Worm (Caenorhabditis elegans): ENCODE data around the gene kcmf-1.
A peak's percentile ranks its signal among the peaks of the same experiment; 100 is the strongest.

kcmf-1 gene

ce11 chrIII:7823285-7823684 is 5.9 kb upstream of the kcmf-1 start:
- TF ChIP-seq cog-1 (tag; optimal IDR thresholded peaks at IDR 0.05) = no peak
- TF ChIP-seq tab-1 (GFP tag; IDR thresholded peaks at IDR 0.05) = no peak
- no peak for TF ChIP-seq ref-1 (GFP tag; conservative IDR thresholded peaks at IDR 0.05)
- TF ChIP-seq T22C8.4 (GFP tag; IDR thresholded peaks at IDR 0.05) = no peak
- no peak for TF ChIP-seq flt-1 (GFP tag; IDR thresholded peaks at IDR 0.05)
- TF ChIP-seq ztf-23 (GFP tag; IDR thresholded peaks at IDR 0.05) = no peak
- no peak for TF ChIP-seq klf-2 (GFP tag; conservative IDR thresholded peaks at IDR 0.05)
- TF ChIP-seq ztf-29 (GFP tag; IDR thresholded peaks at IDR 0.05) = no peak
- no peak for TF ChIP-seq med-1 (GFP tag; optimal IDR thresholded peaks at IDR 0.05; ENCODE audit: insufficient read depth)

- no peak for TF ChIP-seq T22C8.4 (GFP tag; IDR thresholded peaks at IDR 0.05)
- peak; percentile 56; the same call in 1 of the 2 replicates for TF ChIP-seq flt-1 (GFP tag; IDR thresholded peaks at IDR 0.05)
Observed at ce11 chrIII:7824041-7824440, 5.2 kb upstream of the kcmf-1 start.

- TF ChIP-seq ref-1 (GFP tag; conservative IDR thresholded peaks at IDR 0.05) (no peak), cog-1 (tag; optimal IDR thresholded peaks at IDR 0.05) (no peak)
Observed at ce11 chrIII:7832473-7832872, 3.3 kb downstream of the kcmf-1 start.

ce11 chrIII:7834848-7835247 is 5.6 kb downstream of the kcmf-1 start:
- no peak for TF ChIP-seq tab-1 (GFP tag; IDR thresholded peaks at IDR 0.05)
- no peak for TF ChIP-seq cog-1 (tag; optimal IDR thresholded peaks at IDR 0.05)

- no peak for TF ChIP-seq ztf-23 (GFP tag; IDR thresholded peaks at IDR 0.05)
- TF ChIP-seq tab-1 (GFP tag; IDR thresholded peaks at IDR 0.05) = no peak
- TF ChIP-seq ref-1 (GFP tag; conservative IDR thresholded peaks at IDR 0.05) = no peak
- no peak for TF ChIP-seq flt-1 (GFP tag; IDR thresholded peaks at IDR 0.05)
- no peak for TF ChIP-seq T22C8.4 (GFP tag; IDR thresholded peaks at IDR 0.05)
Observed at ce11 chrIII:7835684-7836083, 6.5 kb downstream of the kcmf-1 start.

- TF ChIP-seq med-1 (GFP tag; optimal IDR thresholded peaks at IDR 0.05; ENCODE audit: insufficient read depth) = no peak
- TF ChIP-seq ztf-23 (GFP tag; IDR thresholded peaks at IDR 0.05) = no peak
- TF ChIP-seq ztf-29 (GFP tag; IDR thresholded peaks at IDR 0.05) = no peak
- no peak for TF ChIP-seq ref-1 (GFP tag; conservative IDR thresholded peaks at IDR 0.05)
- no peak for TF ChIP-seq T22C8.4 (GFP tag; IDR thresholded peaks at IDR 0.05)
Observed at ce11 chrIII:7837567-7837966, 8.4 kb downstream of the kcmf-1 start.

ce11 chrIII:7838907-7839642 is 9.9 kb downstream of the kcmf-1 start, which contains the start of gene ceh-23:
TSS of gene ceh-23 (plus strand) at chrIII:7839592.
- TF ChIP-seq ztf-23 (GFP tag; IDR thresholded peaks at IDR 0.05) = no peak
- no peak for TF ChIP-seq flt-1 (GFP tag; IDR thresholded peaks at IDR 0.05)
- no peak for TF ChIP-seq T22C8.4 (GFP tag; IDR thresholded peaks at IDR 0.05)
- no peak for TF ChIP-seq klf-2 (GFP tag; conservative IDR thresholded peaks at IDR 0.05)
- no peak for TF ChIP-seq ztf-29 (GFP tag; IDR thresholded peaks at IDR 0.05)
- no peak for TF ChIP-seq cog-1 (tag; optimal IDR thresholded peaks at IDR 0.05)
- no peak for TF ChIP-seq tab-1 (GFP tag; IDR thresholded peaks at IDR 0.05)
- no peak for TF ChIP-seq ref-1 (GFP tag; conservative IDR thresholded peaks at IDR 0.05)
- TF ChIP-seq med-1 (GFP tag; optimal IDR thresholded peaks at IDR 0.05; ENCODE audit: insufficient read depth) = no peak

ce11 chrIII:7843536-7843935 is 14.3 kb downstream of the kcmf-1 start, which contains the start of gene ZK652.8:
TSS of gene ZK652.8 (minus strand) at chrIII:7843636.
- TF ChIP-seq med-1 (GFP tag; optimal IDR thresholded peaks at IDR 0.05; ENCODE audit: insufficient read depth) = no peak
- no peak for TF ChIP-seq T22C8.4 (GFP tag; IDR thresholded peaks at IDR 0.05)
- TF ChIP-seq tab-1 (GFP tag; IDR thresholded peaks at IDR 0.05) = no peak
- no peak for TF ChIP-seq ref-1 (GFP tag; conservative IDR thresholded peaks at IDR 0.05)
- no peak for TF ChIP-seq flt-1 (GFP tag; IDR thresholded peaks at IDR 0.05)
- TF ChIP-seq ztf-23 (GFP tag; IDR thresholded peaks at IDR 0.05) = no peak
- TF ChIP-seq ztf-29 (GFP tag; IDR thresholded peaks at IDR 0.05) = no peak
- TF ChIP-seq cog-1 (tag; optimal IDR thresholded peaks at IDR 0.05) = no peak
- no peak for TF ChIP-seq klf-2 (GFP tag; conservative IDR thresholded peaks at IDR 0.05)

- TF ChIP-seq cog-1 (tag; optimal IDR thresholded peaks at IDR 0.05) (no peak), ztf-23 (GFP tag; IDR thresholded peaks at IDR 0.05) (no peak), ref-1 (GFP tag; conservative IDR thresholded peaks at IDR 0.05) (no peak), klf-2 (GFP tag; conservative IDR thresholded peaks at IDR 0.05) (no peak), tab-1 (GFP tag; IDR thresholded peaks at IDR 0.05) (no peak), med-1 (GFP tag; optimal IDR thresholded peaks at IDR 0.05; ENCODE audit: insufficient read depth) (no peak), T22C8.4 (GFP tag; IDR thresholded peaks at IDR 0.05) (no peak), ztf-29 (GFP tag; IDR thresholded peaks at IDR 0.05) (no peak), flt-1 (GFP tag; IDR thresholded peaks at IDR 0.05) (no peak)
Observed at ce11 chrIII:7848173-7848572, 19.0 kb downstream of the kcmf-1 start.

- peak; percentile 76 for TF ChIP-seq T22C8.4 (GFP tag; IDR thresholded peaks at IDR 0.05)
- TF ChIP-seq ztf-29 (GFP tag; IDR thresholded peaks at IDR 0.05) = peak; percentile 77
- peak; percentile 99 for TF ChIP-seq cog-1 (tag; optimal IDR thresholded peaks at IDR 0.05)
- peak; percentile 92 for TF ChIP-seq flt-1 (GFP tag; IDR thresholded peaks at IDR 0.05)
- TF ChIP-seq ztf-23 (GFP tag; IDR thresholded peaks at IDR 0.05) = peak; percentile 94
- TF ChIP-seq klf-2 (GFP tag; conservative IDR thresholded peaks at IDR 0.05) = peak; percentile 70; the same call in 1 of the 2 replicates
- TF ChIP-seq ref-1 (GFP tag; conservative IDR thresholded peaks at IDR 0.05) = peak; percentile 61
- peak; percentile 83 for TF ChIP-seq tab-1 (GFP tag; IDR thresholded peaks at IDR 0.05)
- peak; percentile 48 for TF ChIP-seq med-1 (GFP tag; optimal IDR thresholded peaks at IDR 0.05; ENCODE audit: insufficient read depth)
Observed at ce11 chrIII:7854494-7855184, 25.4 kb downstream of the kcmf-1 start, which contains the start of gene rpl-35. TSS of gene rpl-35 (plus strand) at chrIII:7855134.
